Fruit fly (Drosophila melanogaster): ENCODE measurements around the gene CG14537.
"Not testable (repeated sequence)": the region's sequence is repeated elsewhere in the genome, so short reads cannot be mapped to it uniquely, and the experiment has no call there.

The CG14537 gene

DNA sequence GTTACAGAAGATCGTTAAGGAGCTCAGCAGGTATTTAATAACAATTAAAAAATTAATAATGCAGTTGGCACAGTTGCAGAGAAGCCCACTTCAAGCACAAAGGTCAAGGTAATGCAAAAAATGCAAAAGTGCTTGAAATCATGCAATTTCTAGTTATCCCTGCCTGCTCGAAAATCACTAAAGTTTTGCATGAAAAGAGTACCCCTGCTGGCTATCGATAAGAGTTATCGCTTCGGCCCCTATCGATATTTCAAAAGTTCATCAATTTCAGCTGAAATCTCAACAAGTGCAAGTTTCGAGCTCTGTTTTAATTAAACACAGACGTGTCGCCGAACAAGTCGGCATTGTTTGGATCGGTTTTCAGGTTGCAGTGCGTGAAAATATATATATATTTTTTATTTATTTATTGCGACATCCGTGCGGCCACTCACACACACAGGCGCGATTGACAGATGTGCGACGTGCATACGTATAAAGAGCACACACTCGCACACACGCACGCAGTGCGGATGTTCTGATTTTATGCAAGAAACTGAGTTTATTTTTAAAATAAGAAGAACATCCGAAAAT lies 18.9 kb upstream of the CG14537 start:
- peak; percentile 19 for TF ChIP-seq noc (tag; optimal IDR thresholded peaks at IDR 0.05)

DNA sequence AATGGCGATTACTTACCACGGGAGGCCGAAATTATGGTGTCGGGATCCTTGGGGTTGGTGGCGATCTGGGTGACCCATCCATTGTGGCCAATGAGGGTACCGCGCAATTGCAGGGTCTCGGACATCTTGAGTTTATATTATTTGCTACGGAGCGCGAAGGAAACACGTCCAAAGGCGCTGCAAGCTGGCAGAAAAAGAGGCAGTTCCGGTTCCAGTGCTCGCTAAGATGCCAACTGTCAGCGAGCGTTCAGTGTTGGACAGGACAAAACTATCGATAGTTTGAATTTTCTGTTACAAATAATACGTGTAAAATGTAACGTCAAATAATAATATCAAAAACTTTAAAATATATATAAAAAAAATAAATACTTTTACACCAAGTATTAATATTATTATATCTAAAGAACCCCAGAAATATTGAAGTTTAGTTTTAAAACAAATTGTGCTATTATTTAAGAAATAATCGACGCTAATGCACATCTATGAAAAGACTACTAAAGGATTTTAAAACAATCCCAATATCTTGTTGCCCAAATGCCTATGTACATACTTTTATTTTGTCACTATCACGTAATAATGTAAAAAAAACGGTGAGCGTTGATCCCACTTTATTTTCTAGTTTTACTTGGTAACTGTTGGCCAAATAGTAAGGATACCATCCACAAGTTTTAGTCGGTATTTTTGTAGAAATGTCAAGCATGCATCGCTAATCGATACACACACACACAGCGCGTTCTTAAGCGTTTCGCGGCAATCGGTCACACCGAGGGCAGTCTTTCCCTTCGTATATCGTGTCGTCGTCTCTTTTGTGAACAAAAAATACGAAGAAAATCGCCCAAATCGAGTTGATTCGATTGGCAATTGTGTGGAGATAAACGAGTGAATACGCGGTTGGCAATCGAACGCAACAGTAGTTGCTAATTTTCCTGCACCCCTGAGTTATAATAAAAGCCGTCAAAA lies 12.9 kb upstream of the CG14537 start, which contains the start of the genes Rack1 and mts:
TSS of gene Rack1 (minus strand) at position 271 of the 960 bp plus-strand sequence.
TSS of gene mts (plus strand) at position 606 of the 960 bp plus-strand sequence.
- peak; percentile 61 for TF ChIP-seq noc (tag; optimal IDR thresholded peaks at IDR 0.05)

DNA sequence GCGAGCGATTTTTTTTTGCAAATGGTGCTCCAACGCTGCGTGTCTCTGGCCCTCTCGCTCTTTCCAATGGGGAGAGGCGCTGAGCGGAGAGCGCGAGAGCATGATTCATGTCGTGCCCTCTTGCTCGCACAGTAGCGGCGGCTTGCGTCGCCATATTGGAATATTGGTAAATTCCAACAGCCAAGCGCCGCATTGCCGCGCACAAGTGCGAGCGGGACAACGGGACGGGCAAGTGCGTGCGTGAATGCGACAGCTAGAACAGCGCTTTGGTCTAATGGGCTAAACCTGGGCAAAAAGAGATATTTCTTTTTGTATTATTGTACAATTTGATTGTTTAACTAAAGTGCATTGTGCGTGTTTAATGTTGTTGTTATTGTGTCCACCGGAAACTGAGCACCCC lies 12.0 kb upstream of the CG14537 start:
- TF ChIP-seq noc (tag; optimal IDR thresholded peaks at IDR 0.05): peak; percentile 0

DNA sequence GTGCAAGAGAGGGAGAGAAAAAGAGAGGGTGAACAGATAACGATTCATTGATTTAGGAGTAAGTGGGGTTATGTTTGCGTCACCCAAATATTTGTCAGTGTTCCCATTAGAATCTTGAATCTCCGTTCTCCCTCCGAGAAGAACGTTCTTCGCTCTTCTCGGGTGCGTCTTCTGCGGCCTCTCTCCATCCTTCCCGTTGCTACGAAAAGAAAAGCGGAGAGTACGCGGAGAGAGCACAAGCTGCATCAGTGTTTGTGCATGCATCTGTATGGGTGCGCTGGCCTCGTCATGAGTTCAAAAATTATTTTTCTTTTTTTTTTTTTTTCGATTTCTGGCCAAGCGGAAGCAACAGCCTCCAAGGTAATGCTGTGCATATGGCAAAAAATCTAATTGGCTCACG lies 11.4 kb upstream of the CG14537 start:
- no peak for TF ChIP-seq noc (tag; optimal IDR thresholded peaks at IDR 0.05)

DNA sequence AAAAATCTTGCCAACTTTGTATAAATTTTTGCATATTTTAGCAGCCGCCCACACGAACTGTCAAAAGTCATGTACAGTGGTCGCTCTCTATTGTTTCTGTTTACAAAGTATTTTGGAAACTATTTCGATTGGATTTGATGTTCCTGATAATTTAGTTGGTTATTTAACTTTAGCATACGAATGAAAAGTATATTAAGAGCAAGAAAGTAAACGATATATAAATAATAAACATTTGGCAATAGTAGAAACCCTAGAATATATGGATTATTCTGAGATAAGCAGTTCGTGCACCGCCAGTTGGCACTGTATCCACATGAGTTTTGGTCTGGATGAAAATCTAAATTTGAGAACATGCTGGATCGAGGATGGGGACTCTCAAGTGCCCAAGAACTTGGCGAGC lies 7.0 kb upstream of the CG14537 start:
- no peak for TF ChIP-seq noc (tag; optimal IDR thresholded peaks at IDR 0.05)

DNA sequence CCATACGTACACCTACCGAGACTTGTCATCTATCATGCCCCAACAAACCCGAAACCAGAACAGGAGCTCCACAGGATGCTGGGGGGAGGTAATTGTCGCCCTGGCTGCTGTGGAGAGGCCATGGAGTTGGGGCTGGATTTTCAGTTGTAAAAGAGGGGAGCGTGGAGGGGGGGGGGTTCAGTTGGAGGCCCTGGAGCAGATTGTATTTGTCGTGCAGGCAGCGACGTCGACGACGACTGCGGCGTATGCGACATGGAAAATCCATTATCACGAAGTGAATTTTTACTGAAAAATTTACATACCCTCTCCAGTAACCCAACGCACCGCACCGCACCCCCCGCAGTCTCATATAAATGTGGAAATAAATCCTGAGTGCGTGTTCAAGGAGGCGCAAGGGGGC lies 6.6 kb upstream of the CG14537 start:
- no peak for TF ChIP-seq noc (tag; optimal IDR thresholded peaks at IDR 0.05)

DNA sequence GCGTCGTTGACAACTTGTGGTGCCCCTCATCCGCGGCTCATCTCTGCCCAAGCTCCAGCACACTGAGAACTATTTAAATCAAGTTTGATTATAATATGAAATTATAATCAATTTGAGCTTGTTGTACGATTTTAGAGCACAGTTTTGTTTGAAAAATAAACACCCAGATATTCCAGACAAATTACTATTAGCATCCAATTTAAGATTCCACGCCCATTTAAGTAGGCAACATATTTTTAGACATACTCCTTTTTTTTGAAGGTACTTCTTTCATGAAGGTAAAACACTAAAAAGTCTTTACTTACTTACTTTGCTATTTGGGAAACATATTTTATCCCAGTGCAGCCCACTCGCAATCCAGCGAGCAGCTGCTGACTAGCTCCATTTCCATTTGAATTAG lies 2.2 kb upstream of the CG14537 start:
- no peak for TF ChIP-seq noc (tag; optimal IDR thresholded peaks at IDR 0.05)

DNA sequence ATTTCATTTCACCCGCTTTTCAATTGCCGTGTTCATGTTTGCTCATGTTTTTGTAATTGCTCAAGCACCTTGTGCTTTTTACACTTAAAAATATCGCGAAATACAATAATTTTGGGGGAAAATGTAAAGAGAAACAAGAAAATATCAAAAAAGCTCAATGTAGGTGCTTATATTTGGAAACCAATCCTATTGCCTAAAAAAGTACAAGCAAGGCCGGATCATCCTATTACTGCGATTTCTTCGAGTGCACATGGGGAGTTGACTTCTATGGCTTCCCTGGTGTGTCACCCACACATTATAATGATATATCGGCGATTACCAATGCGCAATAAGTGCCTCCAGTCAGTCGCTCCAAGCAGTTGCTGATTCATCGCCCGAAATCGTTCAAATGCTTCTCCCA lies 992 bp downstream of the CG14537 start:
- no peak for TF ChIP-seq noc (tag; optimal IDR thresholded peaks at IDR 0.05)

DNA sequence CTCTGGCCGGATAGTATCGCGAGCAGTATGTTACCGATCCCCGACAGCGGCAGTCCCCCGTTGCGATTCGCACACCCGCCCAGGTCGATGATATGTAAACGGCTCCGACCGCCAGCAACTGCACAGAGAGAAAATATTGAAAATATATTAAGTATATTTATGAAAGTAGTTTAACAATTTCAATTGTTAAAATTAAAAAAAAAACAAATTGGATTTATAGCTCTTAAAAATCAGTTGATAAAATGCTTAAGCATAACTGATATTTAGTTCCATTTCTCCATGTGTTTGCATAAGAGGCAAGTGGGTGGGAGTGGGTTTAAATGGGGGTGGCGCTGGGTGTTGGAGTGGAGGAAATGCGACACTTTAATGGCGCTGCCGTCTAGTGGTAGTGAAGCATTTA lies 9.2 kb downstream of the CG14537 start:
- TF ChIP-seq noc (tag; optimal IDR thresholded peaks at IDR 0.05): no peak

DNA sequence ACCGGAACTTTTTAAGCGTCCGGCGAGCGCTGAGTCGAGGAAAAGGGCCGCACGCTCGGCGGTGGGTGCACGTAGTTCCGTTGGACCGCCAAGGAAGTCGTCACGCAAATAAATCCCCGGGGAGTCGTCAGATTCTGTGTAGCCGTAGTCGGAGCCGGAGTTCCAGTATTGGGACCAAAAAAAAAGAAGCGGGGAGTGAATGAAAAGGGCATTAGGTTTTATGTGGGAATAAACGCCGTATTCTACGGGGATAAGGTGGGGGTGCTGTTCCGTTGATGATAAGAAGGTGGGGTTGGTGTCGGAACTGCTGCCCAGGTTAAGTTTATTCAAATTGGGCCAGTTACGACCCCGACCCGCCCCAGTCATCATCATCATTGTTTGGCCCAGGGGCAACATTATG lies 10.2 kb downstream of the CG14537 start:
- no peak for TF ChIP-seq noc (tag; optimal IDR thresholded peaks at IDR 0.05)

DNA sequence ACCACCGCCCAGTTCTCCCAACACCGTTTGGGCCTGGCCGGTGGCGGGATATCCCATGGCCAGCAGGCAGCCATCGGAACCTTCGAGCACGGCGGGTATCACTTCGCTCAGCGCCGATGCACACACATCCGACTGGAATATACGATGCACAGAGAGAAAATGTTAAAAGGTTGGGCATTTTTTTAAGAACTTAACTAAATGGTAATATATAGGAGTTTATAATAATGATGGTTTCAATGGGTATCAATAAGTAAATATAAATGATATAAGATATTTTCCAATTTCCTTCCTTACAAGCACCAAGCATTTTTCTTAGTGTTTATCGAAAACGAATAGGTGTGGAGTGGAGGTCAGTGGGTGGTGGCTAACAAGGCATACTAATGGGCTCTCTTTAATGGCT lies 11.4 kb downstream of the CG14537 start:
- no peak for TF ChIP-seq noc (tag; optimal IDR thresholded peaks at IDR 0.05)

DNA sequence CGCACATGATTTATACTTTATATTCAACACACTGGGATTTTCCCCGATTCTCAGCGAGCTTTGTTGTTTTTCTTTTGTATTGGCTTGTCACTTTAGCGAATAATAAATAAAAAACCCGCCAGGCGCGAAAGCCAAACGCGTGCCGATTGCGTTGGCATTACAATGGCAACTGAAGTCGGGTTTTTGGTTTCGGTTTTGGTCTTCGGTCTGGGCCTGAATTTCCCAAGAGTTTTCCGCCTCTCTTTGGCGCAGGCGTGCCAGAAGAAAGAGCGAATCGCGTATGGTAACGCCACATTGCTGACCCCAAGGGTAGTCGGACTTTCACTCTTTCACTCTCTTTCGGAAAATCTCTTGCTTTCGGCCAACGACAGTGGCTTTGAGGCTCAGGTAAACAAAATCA lies 14.9 kb downstream of the CG14537 start, which contains the start of gene CG14535:
TSS of gene CG14535 (minus strand) at position 368 of the 400 bp plus-strand sequence.
- no peak for TF ChIP-seq noc (tag; optimal IDR thresholded peaks at IDR 0.05)

DNA sequence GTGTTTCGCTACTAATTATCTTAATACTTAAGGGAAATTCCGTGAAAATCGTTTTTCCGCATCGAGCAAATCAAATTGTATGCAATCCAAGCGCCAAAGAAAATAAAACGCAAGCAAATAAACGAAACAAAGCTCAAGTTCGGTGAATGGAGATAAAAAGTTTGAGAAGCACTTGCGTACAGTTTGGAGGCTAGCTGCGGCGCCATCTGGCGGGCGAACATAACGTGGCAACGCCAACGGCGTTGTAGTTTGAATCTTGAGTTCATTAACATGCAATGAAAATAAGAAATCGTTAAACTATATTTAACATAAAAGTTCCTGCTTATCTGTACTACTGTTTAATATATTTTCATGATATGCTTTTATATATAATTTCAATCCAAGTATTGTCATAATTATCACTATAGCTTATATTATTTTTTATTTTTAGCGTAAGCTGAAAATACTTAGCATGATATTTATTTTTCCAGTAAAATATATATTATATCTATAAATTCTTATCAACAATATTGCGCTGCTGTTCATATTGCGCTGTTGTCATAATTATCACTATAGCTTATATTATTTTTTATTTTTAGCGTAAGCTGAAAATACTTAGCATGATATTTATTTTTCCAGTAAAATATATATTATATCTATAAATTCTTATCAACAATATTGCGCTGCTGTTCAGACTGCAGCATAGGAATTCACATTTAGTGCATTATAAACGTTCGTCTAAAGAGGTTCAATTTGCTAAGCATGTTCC lies 16.3 kb downstream of the CG14537 start, which contains the start of gene lectin-28C:
TSS of gene lectin-28C (plus strand) at position 698 of the 748 bp plus-strand sequence.
- not testable (repeated sequence) for TF ChIP-seq noc (tag; optimal IDR thresholded peaks at IDR 0.05)

DNA sequence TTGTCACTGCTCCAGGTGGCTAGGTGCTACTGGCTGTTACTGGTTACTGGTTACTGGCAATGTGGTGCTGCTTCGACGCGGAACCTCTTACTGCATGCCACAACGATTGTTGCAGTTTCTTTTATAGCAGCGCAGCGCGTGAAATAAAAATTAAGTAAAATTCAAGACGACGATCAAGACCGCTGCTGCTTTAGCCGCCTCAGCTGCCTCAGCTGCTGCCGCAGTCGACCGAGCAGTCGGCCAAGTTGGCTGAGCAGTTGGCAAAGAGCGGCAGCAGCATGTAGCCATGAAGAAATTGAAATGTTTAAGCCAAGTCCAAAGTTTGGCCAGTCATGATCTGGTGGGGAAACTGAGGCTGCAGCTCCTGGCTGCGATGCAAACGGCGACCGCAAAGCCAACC lies 20.5 kb downstream of the CG14537 start, which contains the start of gene TwdlE:
TSS of gene TwdlE (minus strand) at position 101 of the 400 bp plus-strand sequence.
- no peak for TF ChIP-seq noc (tag; optimal IDR thresholded peaks at IDR 0.05)

DNA sequence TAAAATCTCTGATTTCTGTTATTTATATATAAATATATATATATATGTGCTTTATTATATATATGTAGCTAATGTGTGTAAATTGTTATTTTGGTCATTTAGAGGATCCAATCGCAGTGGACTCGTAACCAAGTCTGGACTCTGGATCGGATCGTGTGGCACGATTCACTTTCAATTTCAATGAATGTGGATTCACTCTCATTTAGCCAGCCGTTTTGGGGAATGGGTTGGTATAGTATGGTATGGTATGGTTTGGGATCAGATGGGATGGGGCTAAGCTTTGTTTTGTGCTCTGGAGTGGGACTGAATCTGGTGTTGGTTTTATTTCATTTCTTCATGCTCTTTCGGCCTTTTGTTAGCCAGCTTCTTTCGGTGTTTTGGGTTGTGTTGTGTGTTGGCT lies 21.5 kb downstream of the CG14537 start:
- no peak for TF ChIP-seq noc (tag; optimal IDR thresholded peaks at IDR 0.05)

DNA sequence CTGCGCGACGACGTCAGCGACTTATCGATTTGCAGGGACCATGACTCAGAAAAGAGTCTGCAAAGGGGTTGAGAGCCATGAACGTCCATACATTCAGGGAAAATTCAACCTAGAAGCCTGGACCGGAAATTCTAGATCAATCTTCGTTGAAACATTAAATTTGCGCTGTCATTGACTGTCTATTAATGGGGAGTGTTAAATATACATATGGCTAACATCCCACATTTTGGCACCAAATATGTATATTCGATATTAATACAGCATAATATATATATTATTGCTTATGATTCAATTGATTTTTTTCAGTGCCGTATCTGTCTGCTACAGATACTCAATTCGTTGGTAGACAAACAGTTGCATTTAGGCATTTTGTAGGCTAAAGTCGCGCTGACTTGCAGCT lies 28.4 kb downstream of the CG14537 start:
- TF ChIP-seq noc (tag; optimal IDR thresholded peaks at IDR 0.05): no peak

Data from whole organism, larva.